2 fruit fly cellular contexts compared by ENCODE assay signal in genomic region chr3L:14999284-15000019, dm6.
TF ChIP-seq lines count a peak whose summit lies in the region.

Gene mRpL39, minus strand, starts transcription at chr3L:14999666.
Gene Prosbeta2, plus strand, starts transcription at chr3L:14999951.

TF ChIP-seq in whole organism, embryonic, 481 proteins besides CTCF, POLR2A, EP300 and RAD21 (continued from another document and continues in another):
- no peak for TF ChIP-seq sima (GFP tag; optimal IDR thresholded peaks at IDR 0.05; lab: Kevin White, UChicago)
- TF ChIP-seq hth (optimal IDR thresholded peaks at IDR 0.05; lab: Kevin White, UChicago) = no peak
- peak; percentile 75 for TF ChIP-seq Rfx (GFP tag; IDR thresholded peaks at IDR 0.05; lab: Robert Waterston, UW)
- no peak for TF ChIP-seq ac (GFP tag; optimal IDR thresholded peaks at IDR 0.05; lab: Kevin White, UChicago)
- TF ChIP-seq pnt (GFP tag; optimal IDR thresholded peaks at IDR 0.05; lab: Kevin White, UChicago) = no peak
- no peak for TF ChIP-seq Dip2 (GFP tag; IDR thresholded peaks at IDR 0.05; lab: Robert Waterston, UW)
- no peak for TF ChIP-seq sc (optimal IDR thresholded peaks at IDR 0.05; lab: Kevin White, UChicago)
- no peak for TF ChIP-seq sc (GFP tag; optimal IDR thresholded peaks at IDR 0.05; lab: Kevin White, UChicago)
- no peak for TF ChIP-seq p53 (GFP tag; optimal IDR thresholded peaks at IDR 0.05; lab: Kevin White, UChicago)
- TF ChIP-seq HHEX (GFP tag; optimal IDR thresholded peaks at IDR 0.05; lab: Kevin White, UChicago) = no peak
- TF ChIP-seq NK7.1 (GFP tag; optimal IDR thresholded peaks at IDR 0.05; lab: Kevin White, UChicago) = no peak
- no peak for TF ChIP-seq CG12236 (GFP tag; optimal IDR thresholded peaks at IDR 0.05; lab: Kevin White, UChicago)
- TF ChIP-seq CG3995 (GFP tag; optimal IDR thresholded peaks at IDR 0.05; lab: Kevin White, UChicago) = peak; percentile 40
- TF ChIP-seq ken (GFP tag; IDR thresholded peaks at IDR 0.05; lab: Robert Waterston, UW) = peak; percentile 30; the same call in 1 of the 3 replicates
- no peak for TF ChIP-seq Fer1 (GFP tag; optimal IDR thresholded peaks at IDR 0.05; lab: Kevin White, UChicago)
- TF ChIP-seq tap (tag; optimal IDR thresholded peaks at IDR 0.05; lab: Kevin White, UChicago) = peak; percentile 32
- peak; percentile 76 for TF ChIP-seq CG10267 (tag; optimal IDR thresholded peaks at IDR 0.05; lab: Kevin White, UChicago)
- no peak for TF ChIP-seq GATAe (GFP tag; conservative IDR thresholded peaks at IDR 0.05; lab: Robert Waterston, UW)
- no peak for TF ChIP-seq CG6254 (GFP tag; optimal IDR thresholded peaks at IDR 0.05; lab: Kevin White, UChicago)
- TF ChIP-seq sob (GFP tag; IDR thresholded peaks at IDR 0.05; lab: Robert Waterston, UW) = peak; percentile 79
- no peak for TF ChIP-seq HmgZ (tag; optimal IDR thresholded peaks at IDR 0.05; lab: Kevin White, UChicago)
- TF ChIP-seq H2.0 (GFP tag; IDR thresholded peaks at IDR 0.05; lab: Robert Waterston, UW) = no peak
- TF ChIP-seq CG7271 (tag; optimal IDR thresholded peaks at IDR 0.05; lab: Kevin White, UChicago) = no peak
- TF ChIP-seq CG3281 (GFP tag; optimal IDR thresholded peaks at IDR 0.05; lab: Kevin White, UChicago) = peak; percentile 33
- TF ChIP-seq HLH54F (GFP tag; optimal IDR thresholded peaks at IDR 0.05; lab: Kevin White, UChicago) = no peak
- peak; percentile 14 for TF ChIP-seq CG31388 (GFP tag; optimal IDR thresholded peaks at IDR 0.05; lab: Kevin White, UChicago)
- no peak; the same call in 1 of the 2 replicates for TF ChIP-seq ara (GFP tag; IDR thresholded peaks at IDR 0.05; lab: Robert Waterston, UW)
- TF ChIP-seq Dll (GFP tag; IDR thresholded peaks at IDR 0.05; lab: Robert Waterston, UW; ENCODE audit: partially characterized antibody) = peak; percentile 99
- no peak for TF ChIP-seq jumu (GFP tag; optimal IDR thresholded peaks at IDR 0.05; lab: Kevin White, UChicago)
- TF ChIP-seq tin (GFP tag; optimal IDR thresholded peaks at IDR 0.05; lab: Kevin White, UChicago) = peak; percentile 65
- no peak for TF ChIP-seq Trl (optimal IDR thresholded peaks at IDR 0.05; lab: Kevin White, UChicago)
- TF ChIP-seq Trl (GFP tag; optimal IDR thresholded peaks at IDR 0.05; lab: Kevin White, UChicago) = no peak
- TF ChIP-seq Dad (GFP tag; optimal IDR thresholded peaks at IDR 0.05; lab: Kevin White, UChicago) = no peak
- TF ChIP-seq Meics (GFP tag; optimal IDR thresholded peaks at IDR 0.05; lab: Kevin White, UChicago) = peak; percentile 16
- no peak for TF ChIP-seq pho (GFP tag; optimal IDR thresholded peaks at IDR 0.05; lab: Kevin White, UChicago)
- TF ChIP-seq CG32767 (GFP tag; IDR thresholded peaks at IDR 0.05; lab: Robert Waterston, UW) = 0 out of 2 replicates have a peak, but pooled peaks have one; percentile 10
- no peak for TF ChIP-seq disco-r (GFP tag; optimal IDR thresholded peaks at IDR 0.05; lab: Kevin White, UChicago)
- TF ChIP-seq CG10959 (GFP tag; IDR thresholded peaks at IDR 0.05; lab: Robert Waterston, UW) = no peak
- no peak for TF ChIP-seq mam (GFP tag; optimal IDR thresholded peaks at IDR 0.05; lab: Kevin White, UChicago)
- TF ChIP-seq CG8359 (GFP tag; optimal IDR thresholded peaks at IDR 0.05; lab: Kevin White, UChicago; ENCODE audit: borderline replicate concordance) = no peak
- TF ChIP-seq rib (GFP tag; IDR thresholded peaks at IDR 0.05; lab: Robert Waterston, UW) = 0 out of 2 replicates have a peak, but pooled peaks have one; percentile 26
- TF ChIP-seq ash1 (GFP tag; optimal IDR thresholded peaks at IDR 0.05; lab: Kevin White, UChicago) = no peak
- TF ChIP-seq CG2678 (tag; optimal IDR thresholded peaks at IDR 0.05; lab: Kevin White, UChicago) = no peak
- no peak for TF ChIP-seq Nf-YA (GFP tag; IDR thresholded peaks at IDR 0.05; lab: Robert Waterston, UW)
- no peak for TF ChIP-seq Mad (GFP tag; optimal IDR thresholded peaks at IDR 0.05; lab: Kevin White, UChicago)
- no peak for TF ChIP-seq run (tag; optimal IDR thresholded peaks at IDR 0.05; lab: Kevin White, UChicago)
- peak; percentile 73 for TF ChIP-seq gem (tag; optimal IDR thresholded peaks at IDR 0.05; lab: Kevin White, UChicago)
- peak; percentile 92 for TF ChIP-seq Sry-δ (GFP tag; optimal IDR thresholded peaks at IDR 0.05; lab: Kevin White, UChicago)
- TF ChIP-seq hb (GFP tag; IDR thresholded peaks at IDR 0.05; lab: Robert Waterston, UW; ENCODE audit: partially characterized antibody) = peak; percentile 96
- TF ChIP-seq Poxn (GFP tag; IDR thresholded peaks at IDR 0.05; lab: Robert Waterston, UW) = peak; percentile 46; the same call in 1 of the 2 replicates
- TF ChIP-seq grau (tag; optimal IDR thresholded peaks at IDR 0.05; lab: Kevin White, UChicago) = no peak
- TF ChIP-seq CG17568 (GFP tag; optimal IDR thresholded peaks at IDR 0.05; lab: Kevin White, UChicago) = no peak
- peak; percentile 95 for TF ChIP-seq unc-4 (GFP tag; IDR thresholded peaks at IDR 0.05; lab: Robert Waterston, UW; ENCODE audit: partially characterized antibody)
- no peak for TF ChIP-seq Abd-B (GFP tag; optimal IDR thresholded peaks at IDR 0.05; lab: Kevin White, UChicago)
- TF ChIP-seq CG30431 (GFP tag; optimal IDR thresholded peaks at IDR 0.05; lab: Kevin White, UChicago) = no peak
- no peak for TF ChIP-seq sim (GFP tag; IDR thresholded peaks at IDR 0.05; lab: Robert Waterston, UW)
- peak; percentile 73 for TF ChIP-seq CG10147 (GFP tag; optimal IDR thresholded peaks at IDR 0.05; lab: Kevin White, UChicago)
- TF ChIP-seq Jarid2 (GFP tag; optimal IDR thresholded peaks at IDR 0.05; lab: Kevin White, UChicago) = no peak
- 0 out of 2 replicates have a peak, but pooled peaks have one; percentile 15 for TF ChIP-seq Ravus (GFP tag; IDR thresholded peaks at IDR 0.05; lab: Robert Waterston, UW)
- TF ChIP-seq CG18619 (GFP tag; optimal IDR thresholded peaks at IDR 0.05; lab: Kevin White, UChicago) = no peak
- TF ChIP-seq CG13123 (GFP tag; optimal IDR thresholded peaks at IDR 0.05; lab: Kevin White, UChicago) = no peak
- no peak for TF ChIP-seq TFAM (GFP tag; optimal IDR thresholded peaks at IDR 0.05; lab: Kevin White, UChicago)
- 0 out of 2 replicates have a peak, but pooled peaks have one; percentile 22 for TF ChIP-seq crol (GFP tag; IDR thresholded peaks at IDR 0.05; lab: Robert Waterston, UW)
- no peak for TF ChIP-seq br (optimal IDR thresholded peaks at IDR 0.05; lab: Kevin White, UChicago)
- TF ChIP-seq Fer3 (tag; optimal IDR thresholded peaks at IDR 0.05; lab: Kevin White, UChicago) = no peak
- no peak for TF ChIP-seq CG11398 (GFP tag; optimal IDR thresholded peaks at IDR 0.05; lab: Kevin White, UChicago)

TF ChIP-seq in whole organism, prepupa, 60 proteins besides CTCF, POLR2A, EP300 and RAD21 (continued from another document):
- TF ChIP-seq CG3032 (tag; optimal IDR thresholded peaks at IDR 0.05; lab: Kevin White, UChicago) = peak; percentile 78
